Worm (Caenorhabditis elegans): ENCODE results near the gene F09E5.7.

Gene F09E5.7

DNA sequence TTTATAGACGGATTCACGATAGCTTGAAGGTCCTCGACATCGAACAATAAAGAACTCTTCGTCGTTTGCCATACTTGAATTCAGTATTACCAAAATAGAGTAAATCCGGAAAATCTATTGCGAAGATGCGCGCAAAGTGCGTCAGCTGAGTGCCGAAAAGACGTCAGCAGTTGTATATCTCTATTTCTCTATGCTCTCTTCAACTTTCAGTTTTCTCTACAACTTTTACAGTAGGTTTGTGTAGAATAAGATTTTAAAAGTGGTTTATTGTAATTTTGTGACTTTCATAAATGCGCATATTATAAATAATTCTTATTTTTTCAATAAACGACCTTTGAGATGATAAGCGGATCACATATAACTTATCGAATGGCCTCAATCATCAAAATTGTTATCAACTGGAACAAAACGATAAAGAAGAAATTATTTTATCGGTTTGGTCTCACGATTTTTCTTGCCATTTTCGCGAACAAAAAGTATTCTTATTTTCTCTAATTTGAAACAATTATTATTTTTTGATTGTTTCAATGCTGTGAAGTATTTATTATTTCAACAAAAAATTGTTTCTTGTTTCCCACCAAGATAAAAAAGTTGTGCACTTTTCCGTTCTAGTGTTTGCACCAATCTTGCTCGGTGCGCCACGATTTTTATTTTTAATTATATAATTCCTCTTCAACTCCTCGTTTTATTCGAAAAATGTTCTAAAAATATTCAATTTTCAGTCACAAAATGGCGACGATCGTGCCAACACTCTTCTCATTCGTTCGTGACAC lies 21.6 kb downstream of the F09E5.7 start, which contains the start of the genes agt-2 and F09E5.3 (continued):
- TF ChIP-seq Y53G8AR.9 (GFP tag; conservative IDR thresholded peaks at IDR 0.05): peak; percentile 86
- peak; percentile 91 for TF ChIP-seq ekl-4 (GFP tag; IDR thresholded peaks at IDR 0.05)
- peak; percentile 49 for TF ChIP-seq madf-10 (tag; optimal IDR thresholded peaks at IDR 0.05)
- TF ChIP-seq hmg-20 (GFP tag; IDR thresholded peaks at IDR 0.05): peak; percentile 50; the same call in 1 of the 2 replicates
- TF ChIP-seq dox-1 (GFP tag; IDR thresholded peaks at IDR 0.05): peak; percentile 84
- TF ChIP-seq lin-35 (GFP tag; optimal IDR thresholded peaks at IDR 0.05): peak in 2 of 3 experiments; percentile 72 to 91
- TF ChIP-seq K12H6.12 (tag; optimal IDR thresholded peaks at IDR 0.05): peak; percentile 75
- TF ChIP-seq F39B2.1 (GFP tag; IDR thresholded peaks at IDR 0.05): no peak
- peak; percentile 77 for TF ChIP-seq nfyb-1 (GFP tag; IDR thresholded peaks at IDR 0.05)
- no peak for TF ChIP-seq F57A8.1 (GFP tag; optimal IDR thresholded peaks at IDR 0.05)
- TF ChIP-seq ZK185.1 (tag; optimal IDR thresholded peaks at IDR 0.05; ENCODE audit: poor library complexity, severe bottlenecking): peak; percentile 84
- TF ChIP-seq athp-1 (tag; optimal IDR thresholded peaks at IDR 0.05): peak; percentile 37
- TF ChIP-seq ztf-18 (tag; optimal IDR thresholded peaks at IDR 0.05): peak; percentile 96
- TF ChIP-seq F22D6.2 (tag; optimal IDR thresholded peaks at IDR 0.05): peak; percentile 5
- TF ChIP-seq lsl-1 (GFP tag; optimal IDR thresholded peaks at IDR 0.05): peak; percentile 71
- peak; percentile 67 for TF ChIP-seq lir-1 (GFP tag; conservative IDR thresholded peaks at IDR 0.05)
- TF ChIP-seq somi-1 (GFP tag; optimal IDR thresholded peaks at IDR 0.05): peak; percentile 19
- TF ChIP-seq efl-1 (GFP tag; optimal IDR thresholded peaks at IDR 0.05): peak; percentile 40
- TF ChIP-seq attf-3 (GFP tag; conservative IDR thresholded peaks at IDR 0.05): peak; percentile 59
- TF ChIP-seq nhr-80 (tag; optimal IDR thresholded peaks at IDR 0.05): peak; percentile 59
- no peak for TF ChIP-seq Y79H2A.3 (GFP tag; conservative IDR thresholded peaks at IDR 0.05)
- peak; percentile 91 for TF ChIP-seq rcor-1 (GFP tag; IDR thresholded peaks at IDR 0.05)
- TF ChIP-seq snpc-1.1 (tag; optimal IDR thresholded peaks at IDR 0.05; ENCODE audit: insufficient read depth): peak; percentile 7
- no peak for TF ChIP-seq ztf-28 (GFP tag; IDR thresholded peaks at IDR 0.05)
- peak; percentile 52; the same call in 1 of the 2 replicates for TF ChIP-seq B0336.3 (GFP tag; IDR thresholded peaks at IDR 0.05)
- peak; percentile 92 for TF ChIP-seq lin-40 (tag; optimal IDR thresholded peaks at IDR 0.05)
- no peak for TF ChIP-seq let-526 (GFP tag; IDR thresholded peaks at IDR 0.05)
- no peak for TF ChIP-seq aptf-3 (GFP tag; IDR thresholded peaks at IDR 0.05)
- TF ChIP-seq C06A6.2 (GFP tag; conservative IDR thresholded peaks at IDR 0.05): peak; percentile 75; the same call in 1 of the 2 replicates
- peak; percentile 82 for TF ChIP-seq mcd-1 (GFP tag; IDR thresholded peaks at IDR 0.05)
- TF ChIP-seq D2030.7 (GFP tag; IDR thresholded peaks at IDR 0.05): 0 out of 2 replicates have a peak, but pooled peaks have one; percentile 55
- peak; percentile 12 for TF ChIP-seq ets-4 (GFP tag; optimal IDR thresholded peaks at IDR 0.05)
- no peak for TF ChIP-seq hlh-12 (tag; optimal IDR thresholded peaks at IDR 0.05)
- peak; percentile 87 for TF ChIP-seq lin-54 (GFP tag; optimal IDR thresholded peaks at IDR 0.05)
- TF ChIP-seq F33H1.4 (GFP tag; IDR thresholded peaks at IDR 0.05): peak; percentile 53
- TF ChIP-seq sea-2 (GFP tag; IDR thresholded peaks at IDR 0.05): no peak
- peak; percentile 55; the same call in 1 of the 2 replicates for TF ChIP-seq lin-26 (GFP tag; IDR thresholded peaks at IDR 0.05)
- peak; percentile 68 for TF ChIP-seq ceh-100 (GFP tag; IDR thresholded peaks at IDR 0.05)
- TF ChIP-seq ztf-22 (GFP tag; optimal IDR thresholded peaks at IDR 0.05): no peak
- TF ChIP-seq sdz-38 (tag; optimal IDR thresholded peaks at IDR 0.05): no peak
- TF ChIP-seq K11D2.4 (GFP tag; IDR thresholded peaks at IDR 0.05): peak; percentile 83
- peak; percentile 30 to 51 for TF ChIP-seq let-607 (tag; optimal IDR thresholded peaks at IDR 0.05)
- peak; percentile 86 for TF ChIP-seq madf-3 (GFP tag; IDR thresholded peaks at IDR 0.05)
- TF ChIP-seq Y67H2A.10 (GFP tag; conservative IDR thresholded peaks at IDR 0.05): no peak
- TF ChIP-seq ceh-27 (GFP tag; optimal IDR thresholded peaks at IDR 0.05): peak; percentile 80
- no peak for TF ChIP-seq him-1 (tag; optimal IDR thresholded peaks at IDR 0.05)
- TF ChIP-seq pha-4 (tag; optimal IDR thresholded peaks at IDR 0.05): peak; percentile 61
